Fruit fly (Drosophila melanogaster) whole organism, prepupa: Measurements from ENCODE around the gene Mulk.

Experiments
- Blimp-1 ChIP-seq: fragments of 200-800 bp; sonication (Bioruptor generic); optimal IDR thresholded peaks from 3 replicates; lab custom pipeline; 2017; ENCODE audit warnings: missing biosample characterization, missing genetic modification characterization, mild to moderate bottlenecking, moderate library complexity, missing genetic modification reagents
- CG11294 ChIP-seq: fragments of 200-800 bp; sonication (Bioruptor generic); IDR thresholded peaks from 2 replicates; pipeline ENCODE4 v1.3.6; 2022; ENCODE audit warnings: missing biosample characterization, missing genetic modification characterization
- CG15336 ChIP-seq: fragments of 200-800 bp; sonication (Bioruptor generic); IDR thresholded peaks from 2 replicates; pipeline ENCODE4 v1.3.6; 2022; ENCODE audit warnings: missing biosample characterization, missing genetic modification characterization
- CG16779 ChIP-seq: fragments of 200-800 bp; sonication (Bioruptor generic); optimal IDR thresholded peaks from 3 replicates; lab custom pipeline; 2017; ENCODE audit warnings: missing biosample characterization, mild to moderate bottlenecking, missing genetic modification characterization
- CG6808 ChIP-seq: fragments of 200-800 bp; sonication (Bioruptor generic); optimal IDR thresholded peaks from 3 replicates; lab custom pipeline; 2017; ENCODE audit warnings: missing biosample characterization, missing genetic modification characterization, mild to moderate bottlenecking, moderate library complexity, missing genetic modification reagents
- CG6854 ChIP-seq: fragments of 200-800 bp; sonication (Bioruptor generic); optimal IDR thresholded peaks from 2 replicates; lab custom pipeline; 2017; ENCODE audit warnings: missing biosample characterization, mild to moderate bottlenecking, missing genetic modification characterization
- CG8119 ChIP-seq: fragments of 200-800 bp; sonication (Bioruptor generic); IDR thresholded peaks from 3 replicates; pipeline ENCODE4 v1.3.6; 2022; ENCODE audit warnings: missing biosample characterization, missing genetic modification characterization
- CG8319 ChIP-seq: fragments of 200-800 bp; sonication (Bioruptor generic); optimal IDR thresholded peaks from 3 replicates; lab custom pipeline; 2016; ENCODE audit warnings: missing biosample characterization, missing genetic modification characterization
- CG9139 ChIP-seq: fragments of 200-800 bp; sonication (Bioruptor generic); optimal IDR thresholded peaks from 3 replicates; lab custom pipeline; 2017; ENCODE audit warnings: missing biosample characterization, mild to moderate bottlenecking, missing genetic modification characterization
- Eip78C ChIP-seq: fragments of 200-800 bp; sonication (Bioruptor generic); peaks from one replicate; lab custom pipeline; 2016; ENCODE audit warnings: missing biosample characterization, missing genetic modification characterization
- Eip93F ChIP-seq: fragments of 200-800 bp; sonication (Bioruptor generic); optimal IDR thresholded peaks from 2 replicates; lab custom pipeline; 2016; ENCODE audit warnings: missing biosample characterization, mild to moderate bottlenecking, missing genetic modification characterization
- Ets21C ChIP-seq: fragments of 200-800 bp; sonication (Bioruptor generic); optimal IDR thresholded peaks from 3 replicates; lab custom pipeline; 2016; ENCODE audit warnings: missing biosample characterization, missing genetic modification characterization
- Gug ChIP-seq: fragments of 200-800 bp; sonication (Bioruptor generic); IDR thresholded peaks from 2 replicates; pipeline ENCODE4 v1.3.6; 2022; ENCODE audit warnings: missing biosample characterization, missing genetic modification characterization
- Hr38 ChIP-seq: sonication (Bioruptor generic); optimal IDR thresholded peaks from 2 replicates; lab custom pipeline; 2016; ENCODE audit warnings: missing biosample characterization, missing genetic modification characterization
- Hr39 ChIP-seq: fragments of 200-800 bp; sonication (Bioruptor generic); optimal IDR thresholded peaks from 2 replicates; lab custom pipeline; 2016; ENCODE audit warnings: missing biosample characterization, missing genetic modification characterization
- Hr4 ChIP-seq: fragments of 200-800 bp; sonication (Bioruptor generic); optimal IDR thresholded peaks from 3 replicates; lab custom pipeline; 2016; ENCODE audit warnings: missing biosample characterization, missing genetic modification characterization
- Lpt ChIP-seq: fragments of 200-800 bp; sonication (Bioruptor generic); optimal IDR thresholded peaks from 3 replicates; lab custom pipeline; 2016; ENCODE audit warnings: missing biosample characterization, missing genetic modification characterization
- OdsH ChIP-seq: fragments of 200-800 bp; sonication (Bioruptor generic); optimal IDR thresholded peaks from 3 replicates; lab custom pipeline; 2016; ENCODE audit warnings: missing biosample characterization, missing genetic modification characterization
- Smox ChIP-seq: fragments of 200-800 bp; sonication (Bioruptor generic); optimal IDR thresholded peaks from 3 replicates; lab custom pipeline; 2016; ENCODE audit warnings: missing biosample characterization, missing genetic modification characterization
- Sox102F ChIP-seq: fragments of 200-800 bp; sonication (Bioruptor generic); optimal IDR thresholded peaks from 2 replicates; lab custom pipeline; 2016; ENCODE audit warnings: missing biosample characterization, mild to moderate bottlenecking, missing genetic modification characterization
- Sox14 ChIP-seq: fragments of 200-800 bp; sonication (Bioruptor generic); optimal IDR thresholded peaks from 3 replicates; lab custom pipeline; 2016; ENCODE audit warnings: missing biosample characterization, missing genetic modification characterization
- achi ChIP-seq: fragments of 200-800 bp; sonication (Bioruptor generic); optimal IDR thresholded peaks from 3 replicates; lab custom pipeline; 2016; ENCODE audit warnings: missing biosample characterization, missing genetic modification characterization
- acj6 ChIP-seq: fragments of 200-800 bp; sonication (Bioruptor generic); optimal IDR thresholded peaks from 3 replicates; lab custom pipeline; 2016; ENCODE audit warnings: missing biosample characterization, missing genetic modification characterization
- cyc ChIP-seq: fragments of 200-800 bp; sonication (Bioruptor generic); optimal IDR thresholded peaks from 3 replicates; lab custom pipeline; 2016; ENCODE audit warnings: missing biosample characterization, missing genetic modification characterization
- dac ChIP-seq: fragments of 200-800 bp; sonication (Bioruptor generic); optimal IDR thresholded peaks from 2 replicates; lab custom pipeline; 2017; ENCODE audit warnings: missing biosample characterization, mild to moderate bottlenecking, missing genetic modification characterization
- eg ChIP-seq: fragments of 200-800 bp; sonication (Bioruptor generic); IDR thresholded peaks from 3 replicates; pipeline ENCODE4 v1.3.6; 2022; ENCODE audit warnings: missing biosample characterization, missing genetic modification characterization
- esn ChIP-seq: fragments of 200-800 bp; sonication (Bioruptor generic); optimal IDR thresholded peaks from 2 replicates; lab custom pipeline; 2016; ENCODE audit warnings: missing biosample characterization, mild to moderate bottlenecking, missing genetic modification characterization, moderate library complexity
- fd59A ChIP-seq: fragments of 200-800 bp; sonication (Bioruptor generic); optimal IDR thresholded peaks from 2 replicates; lab custom pipeline; 2017; ENCODE audit warnings: missing biosample characterization, mild to moderate bottlenecking, missing genetic modification characterization, missing genetic modification reagents
- fd85E ChIP-seq: fragments of 200-800 bp; sonication (Bioruptor generic); optimal IDR thresholded peaks from 3 replicates; lab custom pipeline; 2016; ENCODE audit warnings: missing biosample characterization, missing genetic modification characterization
- fkh ChIP-seq: fragments of 200-800 bp; sonication (Bioruptor generic); optimal IDR thresholded peaks from 3 replicates; lab custom pipeline; 2017; ENCODE audit warnings: missing biosample characterization, mild to moderate bottlenecking, missing genetic modification characterization, moderate library complexity
- lz ChIP-seq: fragments of 200-800 bp; sonication (Bioruptor generic); optimal IDR thresholded peaks from 3 replicates; lab custom pipeline; 2016; ENCODE audit warnings: missing biosample characterization, missing genetic modification characterization
- pdm3 ChIP-seq: fragments of 200-800 bp; sonication (Bioruptor generic); optimal IDR thresholded peaks from 3 replicates; lab custom pipeline; 2016; ENCODE audit warnings: missing biosample characterization, missing genetic modification characterization
- salr ChIP-seq, 2 experiments: fragments of 200-800 bp; sonication (Bioruptor generic); optimal IDR thresholded peaks; 3 replicates each; lab custom pipeline; 2016 to 2018; ENCODE audit warnings: missing biosample characterization in 2 of 2, missing genetic modification characterization in 2 of 2, mild to moderate bottlenecking in 1 of 2
- spab ChIP-seq: fragments of 200-800 bp; sonication (Bioruptor generic); optimal IDR thresholded peaks from 2 replicates; lab custom pipeline; 2017; ENCODE audit warnings: missing biosample characterization, mild to moderate bottlenecking, missing genetic modification characterization, missing genetic modification reagents
- ss ChIP-seq, 2 experiments: fragments of 200-800 bp; sonication (Bioruptor generic); optimal IDR thresholded peaks; 2 replicates in 1 of 2; 3 replicates in 1 of 2; lab custom pipeline; 2017 to 2018; ENCODE audit warnings: mild to moderate bottlenecking in 2 of 2, missing biosample characterization in 2 of 2, missing genetic modification characterization in 2 of 2, moderate library complexity in 1 of 2
- topi ChIP-seq: fragments of 200-800 bp; sonication (Bioruptor generic); optimal IDR thresholded peaks from 3 replicates; lab custom pipeline; 2016; ENCODE audit warnings: missing biosample characterization, missing genetic modification characterization
- vri ChIP-seq: fragments of 200-800 bp; sonication (Bioruptor generic); optimal IDR thresholded peaks from 3 replicates; lab custom pipeline; 2016; ENCODE audit warnings: missing biosample characterization, mild to moderate bottlenecking, missing genetic modification characterization

The Mulk gene

DNA sequence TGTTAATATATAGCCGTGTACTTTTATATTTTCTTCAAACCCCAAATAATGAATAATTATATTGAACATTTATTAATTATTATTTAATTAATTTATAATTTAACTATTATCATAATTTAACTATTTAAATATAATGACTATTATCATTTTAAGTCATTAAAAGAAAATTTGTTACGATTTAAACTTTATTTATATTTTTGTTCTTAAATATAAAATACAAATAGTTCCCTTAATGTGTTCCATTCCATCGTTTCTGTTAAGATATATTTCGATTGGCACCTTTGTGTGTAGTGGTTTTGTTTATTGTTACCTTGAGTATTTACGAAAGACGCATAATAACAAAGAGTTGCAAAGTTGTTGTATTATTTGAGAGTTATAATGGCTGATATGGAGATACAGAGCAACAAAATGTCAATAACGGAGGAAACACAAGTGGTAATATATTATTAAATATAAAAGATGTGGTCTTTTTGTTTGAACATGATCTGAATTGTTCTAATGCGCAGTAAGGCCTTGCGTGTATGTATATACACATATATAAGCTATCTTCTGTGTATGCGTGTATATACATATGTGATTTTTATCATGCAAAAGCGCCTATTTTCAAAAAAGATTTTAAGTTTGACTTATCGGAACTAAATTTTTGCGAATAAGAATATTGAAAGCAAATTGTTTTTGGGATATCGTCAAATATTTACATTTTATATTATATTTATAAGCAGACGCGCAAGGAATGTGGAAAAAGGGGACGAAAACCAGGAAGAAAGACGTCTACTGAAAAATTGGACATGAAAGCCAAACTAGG, 5.8 kb upstream of the Mulk start, which contains the start of gene REPTOR-BP:
Gene REPTOR-BP, plus strand, starts transcription at position 296 of the 805 bp plus-strand sequence.
- no peak for TF ChIP-seq Sox102F
- peak; percentile 64 for TF ChIP-seq fkh (GFP tag; lab: Kevin White, UChicago)
- TF ChIP-seq lz (GFP tag; lab: Kevin White, UChicago): no peak
- TF ChIP-seq eg (GFP tag; lab: Robert Waterston, UW): no peak
- no peak for TF ChIP-seq Lpt (GFP tag; lab: Kevin White, UChicago)
- TF ChIP-seq Eip78C (GFP tag; lab: Kevin White, UChicago): peak; percentile 43
- peak; percentile 31 for TF ChIP-seq Eip93F (GFP tag; lab: Kevin White, UChicago)

DNA sequence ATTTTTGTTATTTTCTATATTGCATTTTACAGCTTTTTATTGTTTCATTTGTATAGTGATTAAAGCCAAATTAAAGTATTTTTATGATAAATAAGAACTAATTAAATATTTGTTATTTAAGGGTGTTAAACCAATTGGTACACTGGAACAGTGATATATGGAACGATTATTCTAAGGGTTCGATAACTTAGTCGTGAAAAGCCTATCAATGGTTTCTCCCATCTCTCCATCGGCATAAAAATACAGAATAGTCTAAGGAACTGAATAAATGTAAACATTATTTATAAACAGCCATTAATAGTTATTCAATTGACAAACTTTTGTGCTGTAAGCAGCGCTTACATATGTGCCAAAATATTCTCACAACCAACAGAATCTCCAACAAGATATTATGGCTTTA, 4.7 kb upstream of the Mulk start, which contains the start of gene Mob3:
Gene Mob3, plus strand, starts transcription at position 208 of the 400 bp plus-strand sequence.
- peak; percentile 43 for TF ChIP-seq fkh (GFP tag; lab: Kevin White, UChicago)
- peak; percentile 30 for TF ChIP-seq esn (GFP tag; lab: Kevin White, UChicago)
- no peak for TF ChIP-seq cyc (GFP tag; lab: Kevin White, UChicago)
- TF ChIP-seq, all 60 proteins: peak for 2

DNA sequence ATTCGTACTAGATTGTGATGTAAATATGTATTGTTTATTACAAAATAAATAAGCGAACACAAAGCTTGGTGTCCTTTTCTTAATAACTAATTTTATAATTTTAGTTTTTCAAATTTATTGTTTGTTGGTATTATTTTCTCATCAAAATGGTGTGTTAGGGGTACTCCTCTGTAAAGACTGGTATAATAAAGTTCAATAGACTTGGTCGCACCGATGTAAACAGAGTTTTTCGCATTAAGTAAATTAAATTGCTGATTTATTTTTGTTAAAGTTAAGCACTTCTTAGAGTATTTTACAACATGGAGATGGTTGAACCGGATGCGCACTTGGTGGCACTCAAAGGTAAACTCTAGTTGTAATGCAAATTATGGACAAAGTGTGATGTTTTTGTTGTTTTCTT, 3.3 kb upstream of the Mulk start, which contains the start of gene CG4953:
Gene CG4953, plus strand, starts transcription at position 193 of the 400 bp plus-strand sequence.
- peak; percentile 78 for TF ChIP-seq fkh (GFP tag; lab: Kevin White, UChicago)
- no peak for TF ChIP-seq Eip93F (GFP tag; lab: Kevin White, UChicago)

DNA sequence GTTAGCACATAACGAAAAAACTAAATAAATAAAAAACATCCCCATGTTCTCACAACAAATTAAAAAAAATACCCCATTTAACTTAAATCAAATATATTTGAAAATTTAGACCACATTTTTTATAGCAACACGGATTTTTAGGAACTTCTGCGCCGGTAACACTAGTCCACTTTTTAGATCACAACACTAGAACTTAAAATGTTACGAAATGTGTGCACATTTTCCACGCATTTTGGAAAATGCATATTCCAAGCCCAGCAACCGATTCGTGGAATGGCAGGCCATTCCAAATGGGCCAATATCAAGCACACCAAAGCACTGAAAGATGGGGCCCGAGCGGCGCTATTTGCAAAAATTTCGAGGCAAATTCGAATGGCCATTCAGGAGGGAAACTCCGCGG, 1.2 kb upstream of the Mulk start, which contains the start of gene CG4957:
Gene CG4957, plus strand, starts transcription at position 185 of the 400 bp plus-strand sequence.
- TF ChIP-seq lz (GFP tag; lab: Kevin White, UChicago) (no peak), Hr38 (GFP tag; lab: Kevin White, UChicago) (no peak), pdm3 (no peak), Sox102F (no peak), CG8119 (GFP tag; lab: Robert Waterston, UW) (no peak), ss (GFP tag; optimal IDR thresholded peaks at IDR 0.05; lab: Kevin White, UChicago) (no peak), Ets21C (GFP tag; lab: Kevin White, UChicago) (no peak), Gug (GFP tag; lab: Robert Waterston, UW) (no peak), CG9139 (GFP tag; lab: Kevin White, UChicago) (no peak), Smox (GFP tag; lab: Kevin White, UChicago) (no peak), topi (GFP tag; lab: Kevin White, UChicago) (no peak), vri (GFP tag; lab: Kevin White, UChicago) (no peak), Eip78C (GFP tag; lab: Kevin White, UChicago) (no peak), CG11294 (GFP tag; lab: Robert Waterston, UW) (no peak)
- TF ChIP-seq, all 60 proteins: peak for 0

DNA sequence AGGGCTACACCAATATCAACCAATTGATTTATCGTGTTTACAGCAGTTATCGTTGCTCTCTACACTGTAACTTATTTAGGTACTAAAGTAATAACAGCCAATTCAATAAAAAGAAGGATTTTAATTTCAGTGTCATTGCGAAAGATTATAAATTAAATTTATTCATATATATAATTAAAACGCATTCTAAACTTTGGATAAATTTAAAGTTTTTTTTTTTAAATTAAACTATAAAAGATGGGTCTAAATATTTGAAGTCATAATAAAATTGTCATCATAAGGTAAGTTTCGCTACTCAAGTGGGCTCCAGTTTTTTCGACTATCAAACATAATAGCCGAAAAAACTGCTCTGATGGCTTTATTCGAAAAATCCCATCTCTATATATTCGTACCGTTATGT, 2.4 kb downstream of the Mulk start, which contains the start of gene trk:
Gene trk, minus strand, starts transcription at position 101 of the 400 bp plus-strand sequence.
- TF ChIP-seq Blimp-1: no peak
- no peak for TF ChIP-seq Sox102F
- no peak for TF ChIP-seq Smox (GFP tag; lab: Kevin White, UChicago)
- no peak for TF ChIP-seq CG16779 (tag; lab: Kevin White, UChicago)

DNA sequence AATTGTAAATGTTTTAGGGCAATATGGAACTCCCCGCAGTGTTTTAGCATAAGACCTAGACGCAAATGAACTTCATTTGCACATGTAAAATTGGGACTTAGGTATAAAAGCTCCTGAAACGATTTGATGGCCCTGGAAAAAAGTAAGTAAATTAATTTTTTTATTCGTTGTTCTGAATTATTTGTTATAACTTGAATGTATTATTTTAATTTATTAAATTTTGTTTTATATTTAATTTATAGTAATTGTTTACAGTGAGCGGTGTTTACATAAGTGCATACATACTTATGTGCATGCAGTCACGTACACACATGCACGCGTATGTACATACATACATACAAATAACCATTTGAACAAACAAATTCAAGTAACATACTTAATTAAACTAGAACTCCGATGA, 6.6 kb downstream of the Mulk start:
- no peak for TF ChIP-seq CG6808 (GFP tag; lab: Kevin White, UChicago)
- no peak for TF ChIP-seq achi (GFP tag; lab: Kevin White, UChicago)
- no peak for TF ChIP-seq CG8319
- TF ChIP-seq CG6854 (GFP tag; lab: Kevin White, UChicago): peak; percentile 37
- TF ChIP-seq Hr39 (GFP tag; lab: Kevin White, UChicago): no peak
- TF ChIP-seq dac: no peak
- TF ChIP-seq acj6 (GFP tag; lab: Kevin White, UChicago): peak; percentile 32
- no peak for TF ChIP-seq pdm3
- TF ChIP-seq OdsH (GFP tag; lab: Kevin White, UChicago): no peak
- TF ChIP-seq fd59A (GFP tag; lab: Kevin White, UChicago): no peak
- no peak for TF ChIP-seq esn (GFP tag; lab: Kevin White, UChicago)
- TF ChIP-seq Hr4 (GFP tag; lab: Kevin White, UChicago): no peak
- no peak for TF ChIP-seq Sox14
- TF ChIP-seq spab (GFP tag; lab: Kevin White, UChicago): no peak
- TF ChIP-seq fd85E (GFP tag; lab: Kevin White, UChicago): peak; percentile 5
- no peak for TF ChIP-seq salr (GFP tag; optimal IDR thresholded peaks at IDR 0.05; lab: Kevin White, UChicago)
- peak; percentile 70; the same call in 2 of the 3 replicates for TF ChIP-seq CG8119 (GFP tag; lab: Robert Waterston, UW)
- TF ChIP-seq Gug (GFP tag; lab: Robert Waterston, UW): no peak; the same call in 1 of the 2 replicates
- TF ChIP-seq CG15336 (GFP tag; lab: Robert Waterston, UW): peak; percentile 82
- no peak for TF ChIP-seq lz (GFP tag; lab: Kevin White, UChicago)
- TF ChIP-seq fkh (GFP tag; lab: Kevin White, UChicago): peak; percentile 21
- peak; percentile 84 for TF ChIP-seq Eip78C (GFP tag; lab: Kevin White, UChicago)
